Fruit fly (Drosophila melanogaster) whole organism, embryonic: ENCODE results near the gene fred.

Source experiments
- Awh ChIP-seq: fragments of 200-800 bp; sonication (Bioruptor generic); IDR thresholded peaks from 2 replicates; pipeline ENCODE4, ENCODE4 v1.3.6; 2022; ENCODE audit warnings: missing biosample characterization, missing genetic modification characterization
- CG13287 ChIP-seq: fragments of 200-800 bp; sonication (Bioruptor generic); IDR thresholded peaks from 2 replicates; pipeline ENCODE4 v1.3.6; 2022; ENCODE audit warnings: missing biosample characterization, missing genetic modification characterization; ENCODE audit not compliant: partially characterized antibody
- CG13775 ChIP-seq: fragments of 200-800 bp; sonication (Bioruptor generic); optimal IDR thresholded peaks from 3 replicates; lab custom pipeline; 2017; ENCODE audit warnings: missing biosample characterization, mild to moderate bottlenecking, missing genetic modification characterization
- CG1529 ChIP-seq: fragments of 200-800 bp; sonication (Bioruptor generic); optimal IDR thresholded peaks from 3 replicates; lab custom pipeline; 2018; ENCODE audit warnings: missing biosample characterization, missing genetic modification characterization
- CG15479 ChIP-seq: fragments of 200-800 bp; sonication (Bioruptor generic); optimal IDR thresholded peaks from 3 replicates; lab custom pipeline; 2019; ENCODE audit warnings: missing biosample characterization, mild to moderate bottlenecking, missing genetic modification characterization, moderate library complexity
- CG17568 ChIP-seq: fragments of 200-800 bp; sonication (Bioruptor generic); optimal IDR thresholded peaks from 2 replicates; lab custom pipeline; 2018; ENCODE audit warnings: missing biosample characterization, mild to moderate bottlenecking, missing genetic modification characterization, moderate library complexity
- CG1832 ChIP-seq: fragments of 200-800 bp; sonication (Bioruptor generic); optimal IDR thresholded peaks from 2 replicates; lab custom pipeline; 2017; ENCODE audit warnings: missing biosample characterization, mild to moderate bottlenecking, missing genetic modification characterization, inconsistent platforms
- CG2120 ChIP-seq: fragments of 200-800 bp; sonication (Bioruptor generic); optimal IDR thresholded peaks from 3 replicates; lab custom pipeline; 2016; ENCODE audit warnings: missing biosample characterization, missing genetic modification characterization
- CG30403 ChIP-seq: fragments of 200-800 bp; sonication (Bioruptor generic); optimal IDR thresholded peaks from 3 replicates; lab custom pipeline; 2016; ENCODE audit warnings: missing biosample characterization, missing genetic modification characterization
- CG3163 ChIP-seq: fragments of 200-800 bp; sonication (Bioruptor generic); optimal IDR thresholded peaks from 3 replicates; lab custom pipeline; 2016; ENCODE audit warnings: missing biosample characterization, missing genetic modification characterization
- CG32532 ChIP-seq: fragments of 200-800 bp; sonication (Bioruptor generic); IDR thresholded peaks from 2 replicates; pipeline ENCODE4 v1.3.6; 2022; ENCODE audit warnings: missing biosample characterization, missing genetic modification characterization
- CG42726 ChIP-seq: fragments of 200-800 bp; sonication (Bioruptor generic); IDR thresholded peaks from 2 replicates; pipeline ENCODE4 v1.3.6; 2022; ENCODE audit warnings: missing biosample characterization, missing genetic modification characterization; ENCODE audit not compliant: partially characterized antibody
- CG4707 ChIP-seq: fragments of 200-800 bp; sonication (Bioruptor generic); optimal IDR thresholded peaks from 2 replicates; lab custom pipeline; 2018; ENCODE audit warnings: missing biosample characterization, mild to moderate bottlenecking, missing genetic modification characterization, moderate library complexity
- CG4730 ChIP-seq: fragments of 200-800 bp; sonication (Bioruptor generic); IDR thresholded peaks from 2 replicates; pipeline ENCODE4 v1.3.6; 2022; ENCODE audit warnings: missing biosample characterization, missing genetic modification characterization
- CG8089 ChIP-seq: fragments of 200-800 bp; sonication (Bioruptor generic); optimal IDR thresholded peaks from 3 replicates; lab custom pipeline; 2016; ENCODE audit warnings: missing biosample characterization, missing genetic modification characterization
- CG8359 ChIP-seq: fragments of 200-800 bp; sonication (Bioruptor generic); optimal IDR thresholded peaks from 2 replicates; lab custom pipeline; 2017; ENCODE audit warnings: missing biosample characterization, mild to moderate bottlenecking, missing genetic modification characterization, borderline replicate concordance
- Dad ChIP-seq: fragments of 200-800 bp; sonication (Bioruptor generic); optimal IDR thresholded peaks from 3 replicates; lab custom pipeline; 2016; ENCODE audit warnings: missing biosample characterization, missing genetic modification characterization
- Ets65A ChIP-seq: fragments of 200-800 bp; sonication (Bioruptor generic); peaks from one replicate; lab custom pipeline; 2016; ENCODE audit warnings: missing biosample characterization, missing genetic modification characterization
- HmgZ ChIP-seq: fragments of 200-800 bp; sonication (Bioruptor generic); optimal IDR thresholded peaks from 2 replicates; lab custom pipeline; 2018; ENCODE audit warnings: missing biosample characterization, mild to moderate bottlenecking, missing genetic modification characterization
- Hr51 ChIP-seq, 2 experiments: fragments of 200-800 bp; sonication (Bioruptor generic); optimal IDR thresholded peaks; 2 replicates in 1 of 2; 3 replicates in 1 of 2; lab custom pipeline; 2016 to 2018; ENCODE audit warnings: missing biosample characterization in 2 of 2, missing genetic modification characterization in 2 of 2, mild to moderate bottlenecking in 1 of 2, moderate library complexity in 1 of 2
- MESR4 ChIP-seq: fragments of 200-800 bp; sonication (Bioruptor generic); optimal IDR thresholded peaks from 2 replicates; lab custom pipeline; 2018; ENCODE audit warnings: missing biosample characterization, mild to moderate bottlenecking, missing genetic modification characterization, moderate library complexity
- Max ChIP-seq: fragments of 200-800 bp; sonication (Bioruptor generic); optimal IDR thresholded peaks from 2 replicates; lab custom pipeline; 2016; ENCODE audit warnings: missing biosample characterization, mild to moderate bottlenecking, missing genetic modification characterization
- Meics ChIP-seq: fragments of 200-800 bp; sonication (Bioruptor generic); optimal IDR thresholded peaks from 2 replicates; lab custom pipeline; 2017; ENCODE audit warnings: missing biosample characterization, mild to moderate bottlenecking, missing genetic modification characterization
- Optix ChIP-seq: fragments of 200-800 bp; sonication (Bioruptor generic); IDR thresholded peaks from 3 replicates; pipeline ENCODE4 v1.3.6; 2022; ENCODE audit warnings: missing biosample characterization, missing genetic modification characterization
- Ravus ChIP-seq: fragments of 200-800 bp; sonication (Bioruptor generic); IDR thresholded peaks from 2 replicates; pipeline ENCODE4 v1.3.6; 2022; ENCODE audit warnings: missing biosample characterization, missing genetic modification characterization
- Scr ChIP-seq: fragments of 200-800 bp; sonication (Bioruptor generic); IDR thresholded peaks from 2 replicates; pipeline ENCODE4 v1.3.6; 2022; ENCODE audit warnings: missing biosample characterization, missing genetic modification characterization; ENCODE audit not compliant: partially characterized antibody
- Trl ChIP-seq, 3 experiments: fragments of >200 bp in 2 of 3; fragments of 200-800 bp in 1 of 3; sonication (Bioruptor generic) in 1 of 3; optimal IDR thresholded peaks; 2 replicates in 1 of 3; 3 replicates in 2 of 3; lab custom pipeline; 2016 to 2017; ENCODE audit warnings: missing biosample characterization in 1 of 3, missing genetic modification characterization in 1 of 3
- ac ChIP-seq: fragments of 200-800 bp; sonication (Bioruptor generic); optimal IDR thresholded peaks from 3 replicates; lab custom pipeline; 2017; ENCODE audit warnings: missing biosample characterization, mild to moderate bottlenecking, missing genetic modification characterization
- ato ChIP-seq: fragments of 200-800 bp; sonication (Bioruptor generic); IDR thresholded peaks from 2 replicates; pipeline ENCODE4 v1.3.6; 2022; ENCODE audit warnings: missing biosample characterization, missing genetic modification characterization; ENCODE audit not compliant: partially characterized antibody
- bsh ChIP-seq, 2 experiments: fragments of 200-800 bp; sonication (Bioruptor generic); optimal IDR thresholded peaks; 2 replicates each; lab custom pipeline; 2017 to 2018; ENCODE audit warnings: mild to moderate bottlenecking in 2 of 2, missing biosample characterization in 2 of 2, missing genetic modification characterization in 2 of 2, moderate library complexity in 1 of 2
- chm ChIP-seq: fragments of 200-800 bp; sonication (Bioruptor generic); IDR thresholded peaks from 2 replicates; pipeline ENCODE4 v1.3.6; 2022; ENCODE audit warnings: missing biosample characterization, missing genetic modification characterization
- disco-r ChIP-seq: fragments of 200-800 bp; sonication (Bioruptor generic); optimal IDR thresholded peaks from 2 replicates; lab custom pipeline; 2016; ENCODE audit warnings: missing biosample characterization, missing genetic modification characterization
- dmrt99B ChIP-seq: fragments of 200-800 bp; sonication (Bioruptor generic); optimal IDR thresholded peaks from 2 replicates; lab custom pipeline; 2018; ENCODE audit warnings: missing biosample characterization, mild to moderate bottlenecking, missing genetic modification characterization, moderate library complexity
- fd102C ChIP-seq: fragments of 200-800 bp; sonication (Bioruptor generic); optimal IDR thresholded peaks from 2 replicates; lab custom pipeline; 2018; ENCODE audit warnings: missing biosample characterization, mild to moderate bottlenecking, missing genetic modification characterization, moderate library complexity
- grn ChIP-seq: fragments of 200-800 bp; sonication (Bioruptor generic); optimal IDR thresholded peaks from 3 replicates; lab custom pipeline; 2017; ENCODE audit warnings: missing biosample characterization, missing genetic modification characterization
- gro ChIP-seq: fragments of 200-800 bp; sonication (Bioruptor generic); optimal IDR thresholded peaks from 2 replicates; lab custom pipeline; 2016; ENCODE audit warnings: missing biosample characterization, missing genetic modification characterization
- hb ChIP-seq: fragments of 200-800 bp; sonication (Bioruptor generic); IDR thresholded peaks from 3 replicates; pipeline ENCODE4 v1.3.6; 2022; ENCODE audit warnings: missing biosample characterization, missing genetic modification characterization; ENCODE audit not compliant: partially characterized antibody
- inv ChIP-seq: fragments of 200-800 bp; sonication (Bioruptor generic); IDR thresholded peaks from 2 replicates; pipeline ENCODE4 v1.3.6; 2022; ENCODE audit warnings: missing biosample characterization, missing genetic modification characterization; ENCODE audit not compliant: partially characterized antibody
- kah ChIP-seq: fragments of 200-800 bp; sonication (Bioruptor generic); optimal IDR thresholded peaks from 2 replicates; lab custom pipeline; 2018; ENCODE audit warnings: missing biosample characterization, mild to moderate bottlenecking, missing genetic modification characterization
- klu ChIP-seq: fragments of 200-800 bp; sonication (Bioruptor generic); IDR thresholded peaks from 2 replicates; pipeline ENCODE4 v1.3.6; 2022; ENCODE audit warnings: missing biosample characterization, missing genetic modification characterization
- nerfin-1 ChIP-seq: fragments of 200-800 bp; sonication (Bioruptor generic); optimal IDR thresholded peaks from 3 replicates; lab custom pipeline; 2019; ENCODE audit warnings: missing biosample characterization, mild to moderate bottlenecking, missing genetic modification characterization, moderate library complexity
- onecut ChIP-seq: fragments of 200-800 bp; sonication (Bioruptor generic); IDR thresholded peaks from 2 replicates; pipeline ENCODE4 v1.3.6; 2022; ENCODE audit warnings: missing biosample characterization, missing genetic modification characterization
- psq ChIP-seq: fragments of 200-800 bp; sonication (Bioruptor generic); optimal IDR thresholded peaks from 2 replicates; lab custom pipeline; 2017; ENCODE audit warnings: missing biosample characterization, missing genetic modification characterization
- sens ChIP-seq: fragments of 200-800 bp; sonication (Bioruptor generic); peaks from one replicate; lab custom pipeline; 2016; ENCODE audit warnings: missing biosample characterization, missing genetic modification characterization
- sob ChIP-seq: fragments of 200-800 bp; sonication (Bioruptor generic); IDR thresholded peaks from 2 replicates; pipeline ENCODE4 v1.3.6; 2022; ENCODE audit warnings: missing biosample characterization, missing genetic modification characterization
- tll ChIP-seq, 2 experiments: fragments of 200-800 bp in 1 of 2; fragments of >200 bp in 1 of 2; sonication (Bioruptor generic) in 1 of 2; optimal IDR thresholded peaks; 2 replicates each; lab custom pipeline; 2017 to 2019; ENCODE audit warnings: missing biosample characterization in 2 of 2, missing genetic modification characterization in 2 of 2, mild to moderate bottlenecking in 1 of 2, moderate library complexity in 1 of 2
- unc-4 ChIP-seq: fragments of 200-800 bp; sonication (Bioruptor generic); IDR thresholded peaks from 2 replicates; pipeline ENCODE4 v1.3.6; 2022; ENCODE audit warnings: missing biosample characterization, missing genetic modification characterization; ENCODE audit not compliant: partially characterized antibody

The fred gene

DNA sequence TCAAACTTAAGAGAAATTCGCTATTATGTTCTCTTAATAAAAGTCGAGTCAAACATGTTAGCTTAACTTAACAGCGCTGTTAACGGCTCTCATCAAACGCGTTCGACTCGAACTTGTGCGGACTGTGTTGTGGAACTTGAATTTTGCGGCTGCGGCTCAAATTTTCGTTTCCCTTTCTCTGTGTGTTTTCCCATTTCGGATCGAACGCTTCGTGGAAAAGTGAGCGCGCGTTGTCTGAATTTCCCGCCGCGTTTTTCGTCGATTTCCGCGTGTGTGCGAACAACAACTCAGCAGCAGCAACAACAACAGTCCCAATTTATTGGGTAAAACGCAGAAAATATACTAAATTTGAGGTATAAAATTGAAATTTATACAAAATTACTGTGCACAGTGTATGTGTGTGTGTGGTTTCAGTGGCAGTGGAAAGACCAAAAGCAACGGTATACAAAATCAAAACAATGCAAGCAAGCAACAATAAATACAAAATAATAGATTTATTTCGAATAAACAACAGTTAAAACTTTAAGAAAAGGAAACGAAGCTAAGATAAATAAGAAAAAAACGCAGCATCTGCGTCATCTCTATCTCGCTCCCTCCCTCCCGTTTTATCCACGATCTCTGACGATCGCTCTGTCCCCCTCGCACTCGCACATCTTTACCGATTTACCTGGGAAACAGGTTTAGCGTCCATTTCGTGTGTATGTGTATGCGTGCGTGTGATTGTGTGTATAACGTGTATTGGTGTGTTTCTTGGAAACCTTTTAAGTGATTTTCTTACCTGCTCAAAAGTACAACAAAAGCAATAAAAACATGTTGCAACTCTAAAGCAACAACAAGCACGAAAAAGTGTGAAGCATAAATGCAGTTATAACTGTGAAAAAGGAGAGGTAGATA is 39.9 kb upstream of the fred start, which contains the start of gene ed (continued):
- TF ChIP-seq CG8359 (GFP tag; lab: Kevin White, UChicago) (no peak), psq (GFP tag; lab: Kevin White, UChicago) (peak; percentile 20), klu (GFP tag; lab: Robert Waterston, UW) (no peak), ac (GFP tag; lab: Kevin White, UChicago) (no peak), Dad (GFP tag; lab: Kevin White, UChicago) (no peak), tll (GFP tag; optimal IDR thresholded peaks at IDR 0.05; lab: Kevin White, UChicago) (peak in 1 of 2 experiments; percentile 46), onecut (GFP tag; lab: Robert Waterston, UW) (no peak), Max (peak; percentile 5), kah (GFP tag; lab: Kevin White, UChicago) (no peak), CG8089 (GFP tag; lab: Kevin White, UChicago) (no peak), Scr (no peak), Ravus (GFP tag; lab: Robert Waterston, UW) (no peak), CG1529 (GFP tag; lab: Kevin White, UChicago) (peak; percentile 48), bsh (GFP tag; optimal IDR thresholded peaks at IDR 0.05; lab: Kevin White, UChicago) (no peak), Awh (GFP tag; lab: Robert Waterston, UW) (no peak), sens (peak; percentile 89), Hr51 (GFP tag; optimal IDR thresholded peaks at IDR 0.05; lab: Kevin White, UChicago) (no peak), CG13775 (GFP tag; lab: Kevin White, UChicago) (peak; percentile 10), nerfin-1 (tag; lab: Kevin White, UChicago) (no peak), gro (GFP tag; lab: Kevin White, UChicago) (peak; percentile 4), CG42726 (GFP tag; lab: Robert Waterston, UW) (0 out of 2 replicates have a peak, but pooled peaks have one; percentile 18), Optix (GFP tag; lab: Robert Waterston, UW) (no peak), CG4707 (GFP tag; lab: Kevin White, UChicago) (peak; percentile 9), dmrt99B (no peak), unc-4 (GFP tag; lab: Robert Waterston, UW) (0 out of 2 replicates have a peak, but pooled peaks have one; percentile 18), Meics (no peak), HmgZ (tag; lab: Kevin White, UChicago) (no peak), CG17568 (peak; percentile 55), CG1832 (GFP tag; lab: Kevin White, UChicago) (peak; percentile 70), sob (GFP tag; lab: Robert Waterston, UW) (no peak), ato (GFP tag; lab: Robert Waterston, UW) (0 out of 2 replicates have a peak, but pooled peaks have one; percentile 24), disco-r (GFP tag; lab: Kevin White, UChicago) (no peak), CG30403 (no peak), chm (GFP tag; lab: Robert Waterston, UW) (peak; percentile 94), hb (no peak), grn (GFP tag; lab: Kevin White, UChicago) (peak; percentile 76), CG2120 (GFP tag; lab: Kevin White, UChicago) (no peak), CG4730 (GFP tag; lab: Robert Waterston, UW) (no peak), CG15479 (GFP tag; lab: Kevin White, UChicago) (peak; percentile 93), fd102C (peak; percentile 8), CG13287 (GFP tag; lab: Robert Waterston, UW) (peak; percentile 22; the same call in 1 of the 2 replicates), CG3163 (GFP tag; lab: Kevin White, UChicago) (peak; percentile 74), Trl (optimal IDR thresholded peaks at IDR 0.05; lab: Kevin White, UChicago) (peak in 1 of 2 experiments; percentile 42), Trl (GFP tag; optimal IDR thresholded peaks at IDR 0.05; lab: Kevin White, UChicago) (no peak), MESR4 (no peak), inv (GFP tag; lab: Robert Waterston, UW) (0 out of 2 replicates have a peak, but pooled peaks have one; percentile 8), CG32532 (GFP tag; lab: Robert Waterston, UW) (no peak), Ets65A (GFP tag; lab: Kevin White, UChicago) (peak; percentile 3)
